Fruit fly (Drosophila melanogaster): Measurements from ENCODE around the gene Smyd5.

dm6 chr3R:21218733-21219165, at the start of gene Smyd5, which contains the start of gene Oga:
- TF ChIP-seq insv (optimal IDR thresholded peaks at IDR 0.05) (no peak), Myc (optimal IDR thresholded peaks at IDR 0.05) (no peak), psq (optimal IDR thresholded peaks at IDR 0.05) (no peak), Sin3A (optimal IDR thresholded peaks at IDR 0.05) (no peak), h (optimal IDR thresholded peaks at IDR 0.05) (no peak), ttk (optimal IDR thresholded peaks at IDR 0.05) (no peak)

All from Kc167 (cell line).